Worm (Caenorhabditis elegans) whole organism, late embryonic: Measurements from ENCODE around the gene elli-1.

Source experiments
- Y22D7AL.16 ChIP-seq: sonication (generic microtip); optimal IDR thresholded peaks from 2 replicates; lab custom pipeline; 2016; ENCODE audit warnings: missing genetic modification characterization, missing compliant biosample characterization
- dve-1 ChIP-seq: sonication (generic microtip); optimal IDR thresholded peaks from 2 replicates; lab custom pipeline; 2017; ENCODE audit warnings: antibody characterized with exemption, mild to moderate bottlenecking, missing genetic modification characterization, missing compliant biosample characterization
- fkh-10 ChIP-seq: fragments of 150-350 bp; optimal IDR thresholded peaks from 2 replicates; lab custom pipeline; 2014; ENCODE audit warnings: missing biosample characterization, missing genetic modification reagents, missing genetic modification characterization
- lin-11 ChIP-seq: fragments of 200-800 bp; sonication (Bioruptor generic); optimal IDR thresholded peaks from 2 replicates; lab custom pipeline; 2018; ENCODE audit warnings: mild to moderate bottlenecking, missing genetic modification characterization, missing compliant biosample characterization

ce11 chrIV:8723720-8724119 is 30.9 kb downstream of the elli-1 start, which contains the start of gene F21D5.9:
- TF ChIP-seq dve-1 (no peak), fkh-10 (GFP tag; lab: Kevin White, UChicago) (no peak), Y22D7AL.16 (tag; lab: Kevin White, UChicago) (no peak), lin-11 (no peak)
